Fruit fly (Drosophila melanogaster) whole organism, prepupa: ENCODE data around the gene CG42538.

Experiments used
- Blimp-1 ChIP-seq: fragments of 200-800 bp; sonication (Bioruptor generic); optimal IDR thresholded peaks from 3 replicates; lab custom pipeline; 2017; ENCODE audit warnings: missing biosample characterization, missing genetic modification characterization, mild to moderate bottlenecking, moderate library complexity, missing genetic modification reagents
- CG10631 ChIP-seq: fragments of 200-800 bp; sonication (Bioruptor generic); optimal IDR thresholded peaks from 2 replicates; lab custom pipeline; 2016; ENCODE audit warnings: missing biosample characterization, missing genetic modification characterization
- CG10669 ChIP-seq: fragments of 200-800 bp; sonication (Bioruptor generic); optimal IDR thresholded peaks from 3 replicates; lab custom pipeline; 2018; ENCODE audit warnings: missing biosample characterization, mild to moderate bottlenecking, missing genetic modification characterization, moderate library complexity
- CG11294 ChIP-seq: fragments of 200-800 bp; sonication (Bioruptor generic); IDR thresholded peaks from 2 replicates; pipeline ENCODE4 v1.3.6; 2022; ENCODE audit warnings: missing biosample characterization, missing genetic modification characterization
- CG11762 ChIP-seq: fragments of 200-800 bp; sonication (Bioruptor generic); optimal IDR thresholded peaks from 3 replicates; lab custom pipeline; 2016; ENCODE audit warnings: missing biosample characterization, missing genetic modification characterization; ENCODE audit not compliant: insufficient read depth
- CG1621 ChIP-seq: fragments of 200-800 bp; sonication (Bioruptor generic); optimal IDR thresholded peaks from 3 replicates; lab custom pipeline; 2018; ENCODE audit warnings: missing biosample characterization, mild to moderate bottlenecking, missing genetic modification characterization
- CG3032 ChIP-seq: fragments of 200-800 bp; optimal IDR thresholded peaks from 2 replicates; lab custom pipeline; 2019; ENCODE audit warnings: missing biosample characterization, mild to moderate bottlenecking, missing genetic modification characterization, moderate library complexity
- CG34406 ChIP-seq: fragments of 200-800 bp; sonication (Bioruptor generic); optimal IDR thresholded peaks from 3 replicates; lab custom pipeline; 2016; ENCODE audit warnings: missing biosample characterization, missing genetic modification characterization
- CG3919 ChIP-seq: fragments of 200-800 bp; sonication (Bioruptor generic); optimal IDR thresholded peaks from 3 replicates; lab custom pipeline; 2016; ENCODE audit warnings: missing biosample characterization, missing genetic modification characterization
- CG4318 ChIP-seq: fragments of 200-800 bp; sonication (Bioruptor generic); optimal IDR thresholded peaks from 3 replicates; lab custom pipeline; 2017; ENCODE audit warnings: missing biosample characterization, mild to moderate bottlenecking, missing genetic modification characterization
- CG6163 ChIP-seq: fragments of 200-800 bp; sonication (Bioruptor generic); IDR thresholded peaks from 3 replicates; pipeline ENCODE4 v1.3.6; 2022; ENCODE audit warnings: missing biosample characterization, missing genetic modification characterization
- CG6792 ChIP-seq: fragments of 200-800 bp; sonication (Bioruptor generic); optimal IDR thresholded peaks from 3 replicates; lab custom pipeline; 2016; ENCODE audit warnings: missing biosample characterization, missing genetic modification characterization
- CG6808 ChIP-seq: fragments of 200-800 bp; sonication (Bioruptor generic); optimal IDR thresholded peaks from 3 replicates; lab custom pipeline; 2017; ENCODE audit warnings: missing biosample characterization, missing genetic modification characterization, mild to moderate bottlenecking, moderate library complexity, missing genetic modification reagents
- CG6854 ChIP-seq: fragments of 200-800 bp; sonication (Bioruptor generic); optimal IDR thresholded peaks from 2 replicates; lab custom pipeline; 2017; ENCODE audit warnings: missing biosample characterization, mild to moderate bottlenecking, missing genetic modification characterization
- CG7368 ChIP-seq: fragments of 200-800 bp; sonication (Bioruptor generic); optimal IDR thresholded peaks from 3 replicates; lab custom pipeline; 2016; ENCODE audit warnings: missing biosample characterization, missing genetic modification characterization
- CG8119 ChIP-seq: fragments of 200-800 bp; sonication (Bioruptor generic); IDR thresholded peaks from 3 replicates; pipeline ENCODE4 v1.3.6; 2022; ENCODE audit warnings: missing biosample characterization, missing genetic modification characterization
- CG8319 ChIP-seq: fragments of 200-800 bp; sonication (Bioruptor generic); optimal IDR thresholded peaks from 3 replicates; lab custom pipeline; 2016; ENCODE audit warnings: missing biosample characterization, missing genetic modification characterization
- CG8632 ChIP-seq: fragments of 200-800 bp; sonication (Bioruptor generic); optimal IDR thresholded peaks from 3 replicates; lab custom pipeline; 2016; ENCODE audit warnings: missing biosample characterization, missing genetic modification characterization
- CG9139 ChIP-seq: fragments of 200-800 bp; sonication (Bioruptor generic); optimal IDR thresholded peaks from 3 replicates; lab custom pipeline; 2017; ENCODE audit warnings: missing biosample characterization, mild to moderate bottlenecking, missing genetic modification characterization
- Eip75B ChIP-seq: fragments of 200-800 bp; sonication (Bioruptor generic); optimal IDR thresholded peaks from 3 replicates; lab custom pipeline; 2016; ENCODE audit warnings: missing biosample characterization, missing genetic modification characterization
- Eip78C ChIP-seq: fragments of 200-800 bp; sonication (Bioruptor generic); peaks from one replicate; lab custom pipeline; 2016; ENCODE audit warnings: missing biosample characterization, missing genetic modification characterization
- Eip93F ChIP-seq: fragments of 200-800 bp; sonication (Bioruptor generic); optimal IDR thresholded peaks from 2 replicates; lab custom pipeline; 2016; ENCODE audit warnings: missing biosample characterization, mild to moderate bottlenecking, missing genetic modification characterization
- Ets21C ChIP-seq: fragments of 200-800 bp; sonication (Bioruptor generic); optimal IDR thresholded peaks from 3 replicates; lab custom pipeline; 2016; ENCODE audit warnings: missing biosample characterization, missing genetic modification characterization
- Ets96B ChIP-seq: fragments of 200-800 bp; optimal IDR thresholded peaks from 2 replicates; lab custom pipeline; 2019; ENCODE audit warnings: missing biosample characterization, mild to moderate bottlenecking, missing genetic modification characterization, moderate library complexity
- Gug ChIP-seq: fragments of 200-800 bp; sonication (Bioruptor generic); IDR thresholded peaks from 2 replicates; pipeline ENCODE4 v1.3.6; 2022; ENCODE audit warnings: missing biosample characterization, missing genetic modification characterization
- Hr38 ChIP-seq: sonication (Bioruptor generic); optimal IDR thresholded peaks from 2 replicates; lab custom pipeline; 2016; ENCODE audit warnings: missing biosample characterization, missing genetic modification characterization
- Hr39 ChIP-seq: fragments of 200-800 bp; sonication (Bioruptor generic); optimal IDR thresholded peaks from 2 replicates; lab custom pipeline; 2016; ENCODE audit warnings: missing biosample characterization, missing genetic modification characterization
- Hr4 ChIP-seq: fragments of 200-800 bp; sonication (Bioruptor generic); optimal IDR thresholded peaks from 3 replicates; lab custom pipeline; 2016; ENCODE audit warnings: missing biosample characterization, missing genetic modification characterization
- Lpt ChIP-seq: fragments of 200-800 bp; sonication (Bioruptor generic); optimal IDR thresholded peaks from 3 replicates; lab custom pipeline; 2016; ENCODE audit warnings: missing biosample characterization, missing genetic modification characterization
- Met ChIP-seq: fragments of 200-800 bp; sonication (Bioruptor generic); optimal IDR thresholded peaks from 3 replicates; lab custom pipeline; 2016; ENCODE audit warnings: missing biosample characterization, missing genetic modification characterization
- Sox102F ChIP-seq: fragments of 200-800 bp; sonication (Bioruptor generic); optimal IDR thresholded peaks from 2 replicates; lab custom pipeline; 2016; ENCODE audit warnings: missing biosample characterization, mild to moderate bottlenecking, missing genetic modification characterization
- Sox14 ChIP-seq: fragments of 200-800 bp; sonication (Bioruptor generic); optimal IDR thresholded peaks from 3 replicates; lab custom pipeline; 2016; ENCODE audit warnings: missing biosample characterization, missing genetic modification characterization
- cyc ChIP-seq: fragments of 200-800 bp; sonication (Bioruptor generic); optimal IDR thresholded peaks from 3 replicates; lab custom pipeline; 2016; ENCODE audit warnings: missing biosample characterization, missing genetic modification characterization
- dac ChIP-seq: fragments of 200-800 bp; sonication (Bioruptor generic); optimal IDR thresholded peaks from 2 replicates; lab custom pipeline; 2017; ENCODE audit warnings: missing biosample characterization, mild to moderate bottlenecking, missing genetic modification characterization
- dsx ChIP-seq: fragments of 200-800 bp; optimal IDR thresholded peaks from 3 replicates; lab custom pipeline; 2019; ENCODE audit warnings: missing biosample characterization, mild to moderate bottlenecking, missing genetic modification characterization, moderate library complexity; ENCODE audit not compliant: poor library complexity, severe bottlenecking
- eg ChIP-seq: fragments of 200-800 bp; sonication (Bioruptor generic); IDR thresholded peaks from 3 replicates; pipeline ENCODE4 v1.3.6; 2022; ENCODE audit warnings: missing biosample characterization, missing genetic modification characterization
- esn ChIP-seq: fragments of 200-800 bp; sonication (Bioruptor generic); optimal IDR thresholded peaks from 2 replicates; lab custom pipeline; 2016; ENCODE audit warnings: missing biosample characterization, mild to moderate bottlenecking, missing genetic modification characterization, moderate library complexity
- fkh ChIP-seq: fragments of 200-800 bp; sonication (Bioruptor generic); optimal IDR thresholded peaks from 3 replicates; lab custom pipeline; 2017; ENCODE audit warnings: missing biosample characterization, mild to moderate bottlenecking, missing genetic modification characterization, moderate library complexity
- salr ChIP-seq, 2 experiments: fragments of 200-800 bp; sonication (Bioruptor generic); optimal IDR thresholded peaks; 3 replicates each; lab custom pipeline; 2016 to 2018; ENCODE audit warnings: missing biosample characterization in 2 of 2, missing genetic modification characterization in 2 of 2, mild to moderate bottlenecking in 1 of 2
- ss ChIP-seq, 2 experiments: fragments of 200-800 bp; sonication (Bioruptor generic); optimal IDR thresholded peaks; 2 replicates in 1 of 2; 3 replicates in 1 of 2; lab custom pipeline; 2017 to 2018; ENCODE audit warnings: mild to moderate bottlenecking in 2 of 2, missing biosample characterization in 2 of 2, missing genetic modification characterization in 2 of 2, moderate library complexity in 1 of 2
- topi ChIP-seq: fragments of 200-800 bp; sonication (Bioruptor generic); optimal IDR thresholded peaks from 3 replicates; lab custom pipeline; 2016; ENCODE audit warnings: missing biosample characterization, missing genetic modification characterization
- vri ChIP-seq: fragments of 200-800 bp; sonication (Bioruptor generic); optimal IDR thresholded peaks from 3 replicates; lab custom pipeline; 2016; ENCODE audit warnings: missing biosample characterization, mild to moderate bottlenecking, missing genetic modification characterization

The CG42538 gene

dm6 chr3L:16021064-16021683, 13.2 kb upstream of the CG42538 start (continued):
- TF ChIP-seq CG11762 (GFP tag; lab: Kevin White, UChicago) (no peak), cyc (GFP tag; lab: Kevin White, UChicago) (peak; percentile 50), CG9139 (GFP tag; lab: Kevin White, UChicago) (no peak), Met (peak; percentile 50), ss (GFP tag; optimal IDR thresholded peaks at IDR 0.05; lab: Kevin White, UChicago) (no peak), Ets21C (GFP tag; lab: Kevin White, UChicago) (no peak), CG8319 (peak; percentile 31), CG10631 (GFP tag; lab: Kevin White, UChicago) (peak; percentile 21), vri (GFP tag; lab: Kevin White, UChicago) (peak; percentile 8), Sox102F (GFP tag; lab: Kevin White, UChicago) (peak; percentile 64), Blimp-1 (no peak), CG6792 (GFP tag; lab: Kevin White, UChicago) (peak; percentile 48), Sox14 (GFP tag; lab: Kevin White, UChicago) (peak; percentile 42), CG3919 (GFP tag; lab: Kevin White, UChicago) (peak; percentile 60), dsx (GFP tag; lab: Kevin White, UChicago) (peak; percentile 32), CG4318 (GFP tag; lab: Kevin White, UChicago) (peak; percentile 59), CG6808 (no peak), topi (GFP tag; lab: Kevin White, UChicago) (peak; percentile 43), CG10669 (GFP tag; lab: Kevin White, UChicago) (peak; percentile 43), CG1621 (tag; lab: Kevin White, UChicago) (peak; percentile 22), CG3032 (tag; lab: Kevin White, UChicago) (peak; percentile 26), CG7368 (GFP tag; lab: Kevin White, UChicago) (peak; percentile 29), esn (peak; percentile 64), CG6163 (GFP tag; lab: Robert Waterston, UW) (peak; percentile 56; the same call in 2 of the 3 replicates)
- TF ChIP-seq, all 60 proteins: peak for 44

dm6 chr3L:16023020-16023648, 11.2 kb upstream of the CG42538 start, which contains the start of gene Notum:
Gene Notum, plus strand, starts transcription at chr3L:16023480.
- TF ChIP-seq Hr39 (no peak), CG8632 (GFP tag; lab: Kevin White, UChicago) (no peak), CG6854 (peak; percentile 21), Lpt (GFP tag; lab: Kevin White, UChicago) (no peak), Eip78C (peak; percentile 38)

dm6 chr3L:16024276-16025019, 9.9 kb upstream of the CG42538 start:
- no peak for TF ChIP-seq eg (GFP tag; lab: Robert Waterston, UW)
- peak; percentile 77 for TF ChIP-seq Met
- TF ChIP-seq cyc (GFP tag; lab: Kevin White, UChicago): peak; percentile 58
- peak; percentile 66 for TF ChIP-seq CG6792 (GFP tag; lab: Kevin White, UChicago)
- peak; percentile 65 for TF ChIP-seq Hr4
- peak; percentile 64 for TF ChIP-seq CG3032 (tag; lab: Kevin White, UChicago)
- no peak for TF ChIP-seq CG1621 (tag; lab: Kevin White, UChicago)
- TF ChIP-seq Eip75B (GFP tag; lab: Kevin White, UChicago): peak; percentile 70
- peak; percentile 65 for TF ChIP-seq CG6808
- TF ChIP-seq Gug (GFP tag; lab: Robert Waterston, UW): no peak
- TF ChIP-seq Sox102F (GFP tag; lab: Kevin White, UChicago): peak; percentile 69
- TF ChIP-seq CG8119 (GFP tag; lab: Robert Waterston, UW): peak; percentile 37; the same call in 2 of the 3 replicates
- peak; percentile 43 for TF ChIP-seq CG34406
- TF ChIP-seq vri (GFP tag; lab: Kevin White, UChicago): peak; percentile 18
- TF ChIP-seq CG11762 (GFP tag; lab: Kevin White, UChicago): peak; percentile 16
- peak; percentile 54 for TF ChIP-seq CG10631 (GFP tag; lab: Kevin White, UChicago)
- no peak for TF ChIP-seq fkh (GFP tag; lab: Kevin White, UChicago)
- TF ChIP-seq Eip93F (GFP tag; lab: Kevin White, UChicago): no peak
- TF ChIP-seq dsx (GFP tag; lab: Kevin White, UChicago): peak; percentile 33
- TF ChIP-seq salr (GFP tag; optimal IDR thresholded peaks at IDR 0.05; lab: Kevin White, UChicago): peak; percentile 1 to 60
- no peak for TF ChIP-seq Hr38
- TF ChIP-seq CG11294 (GFP tag; lab: Robert Waterston, UW): no peak
- no peak for TF ChIP-seq dac (GFP tag; lab: Kevin White, UChicago)
- peak; percentile 57 for TF ChIP-seq CG3919 (GFP tag; lab: Kevin White, UChicago)
- TF ChIP-seq Ets96B: peak; percentile 60
- peak; percentile 62 for TF ChIP-seq Sox14 (GFP tag; lab: Kevin White, UChicago)
- TF ChIP-seq CG9139 (GFP tag; lab: Kevin White, UChicago): no peak
